Worm (Caenorhabditis elegans) whole organism, early embryonic: ENCODE measurements around the gene R11G1.7.

Source experiments
- B0310.2 ChIP-seq: sonication (generic microtip); optimal IDR thresholded peaks from 2 replicates; lab custom pipeline; 2016; ENCODE audit warnings: mild to moderate bottlenecking, missing genetic modification characterization, missing compliant biosample characterization
- F13C5.2 ChIP-seq: sonication (generic microtip); optimal IDR thresholded peaks from 2 replicates; lab custom pipeline; 2017; ENCODE audit warnings: mild to moderate bottlenecking, missing genetic modification characterization, inconsistent platforms, missing compliant biosample characterization
- aly-1 ChIP-seq: sonication (generic microtip); optimal IDR thresholded peaks from 2 replicates; lab custom pipeline; 2016; ENCODE audit warnings: missing genetic modification characterization, missing compliant biosample characterization
- ama-1 ChIP-seq: fragments of 150-350 bp; optimal IDR thresholded peaks from 2 replicates; lab custom pipeline; 2014
- ceh-13 ChIP-seq: fragments of 200-800 bp; sonication (Bioruptor generic); optimal IDR thresholded peaks from 2 replicates; lab custom pipeline; 2018; ENCODE audit warnings: mild to moderate bottlenecking, missing genetic modification characterization, missing compliant biosample characterization
- ceh-36 ChIP-seq: sonication (generic microtip); optimal IDR thresholded peaks from 2 replicates; lab custom pipeline; 2016; ENCODE audit warnings: missing genetic modification characterization, inconsistent platforms, missing compliant biosample characterization
- ets-7 ChIP-seq: sonication (generic microtip); optimal IDR thresholded peaks from 2 replicates; lab custom pipeline; 2016; ENCODE audit warnings: missing genotype, missing genetic modification characterization, missing compliant biosample characterization
- flt-1 ChIP-seq: fragments of 200-800 bp; sonication (Bioruptor generic); IDR thresholded peaks from 2 replicates; pipeline ENCODE4 v1.3.6; 2022; ENCODE audit warnings: missing genetic modification characterization, missing compliant biosample characterization
- hmbx-1 ChIP-seq: sonication (generic microtip); optimal IDR thresholded peaks from 2 replicates; lab custom pipeline; 2016; ENCODE audit warnings: mild to moderate bottlenecking, missing genetic modification characterization, missing compliant biosample characterization
- hmg-4 ChIP-seq: fragments of 200-800 bp; sonication (Bioruptor generic); optimal IDR thresholded peaks from 2 replicates; lab custom pipeline; 2018; ENCODE audit warnings: mild to moderate bottlenecking, missing genetic modification characterization, missing compliant biosample characterization
- hnd-1 ChIP-seq: sonication (generic microtip); optimal IDR thresholded peaks from 2 replicates; lab custom pipeline; 2016; ENCODE audit warnings: missing genetic modification characterization, missing compliant biosample characterization
- pes-1 ChIP-seq: fragments of 200-800 bp; sonication (Bioruptor generic); IDR thresholded peaks from 2 replicates; pipeline ENCODE4 v1.3.6; 2022; ENCODE audit warnings: missing genetic modification reagents, missing genetic modification characterization, missing compliant biosample characterization
- scrt-1 ChIP-seq: fragments of 200-800 bp; sonication (Bioruptor generic); IDR thresholded peaks from 2 replicates; pipeline ENCODE4 v1.3.6; 2022; ENCODE audit warnings: missing genetic modification characterization, missing compliant biosample characterization
- sea-1 ChIP-seq: fragments of 200-800 bp; sonication (Bioruptor generic); conservative IDR thresholded peaks from 2 replicates; pipeline ENCODE4 v1.3.6; 2022; ENCODE audit warnings: missing genetic modification characterization, missing compliant biosample characterization
- tbx-11 ChIP-seq: fragments of 200-800 bp; sonication (Bioruptor generic); IDR thresholded peaks from 2 replicates; pipeline ENCODE4 v1.3.6; 2022; ENCODE audit warnings: missing genetic modification characterization, missing compliant biosample characterization
- tbx-37 ChIP-seq: fragments of 200-800 bp; sonication (Bioruptor generic); conservative IDR thresholded peaks from 2 replicates; pipeline ENCODE4 v1.3.6; 2022; ENCODE audit warnings: missing genetic modification reagents, missing genetic modification characterization, missing compliant biosample characterization
- tra-4 ChIP-seq: sonication (generic microtip); optimal IDR thresholded peaks from 2 replicates; lab custom pipeline; 2017; ENCODE audit warnings: missing genetic modification characterization, missing compliant biosample characterization

Gene R11G1.7

DNA sequence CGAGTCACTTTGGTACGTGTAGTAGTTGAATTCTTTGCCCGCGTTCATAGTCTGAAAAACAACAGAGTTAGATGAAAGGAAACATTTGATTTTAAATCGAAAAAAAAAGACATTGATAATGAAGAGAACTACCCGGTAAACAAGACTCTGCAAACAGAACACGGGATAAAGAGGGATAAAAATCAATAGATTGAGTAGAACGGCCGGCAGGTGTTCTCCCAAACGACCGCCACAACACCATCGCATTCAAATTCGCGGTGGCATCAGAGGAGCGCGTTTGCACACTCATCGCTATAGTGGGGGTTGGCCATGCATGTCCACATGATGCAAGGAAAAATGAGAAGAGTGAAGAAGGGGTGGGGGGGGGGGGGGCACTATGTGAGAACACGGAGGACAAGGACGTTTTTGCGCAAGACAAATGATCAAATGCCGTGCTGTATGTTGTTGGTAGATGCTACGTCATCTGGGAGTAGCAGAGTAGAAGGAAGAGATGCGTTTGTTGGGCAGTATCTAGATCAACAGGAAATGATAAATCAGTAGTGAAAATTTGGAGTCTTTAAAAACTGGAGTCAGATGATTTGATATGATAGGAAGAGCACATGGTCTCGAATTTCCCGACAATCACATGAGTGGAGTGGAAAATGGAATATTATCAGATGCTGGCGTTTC is 22.6 kb downstream of the R11G1.7 start, which contains the start of gene tag-52:
tag-52 (minus strand) TSS at position 51 of the 669 bp plus-strand sequence.
- TF ChIP-seq ceh-36 (tag; lab: Kevin White, UChicago) (peak; percentile 34), hmg-4 (GFP tag; lab: Kevin White, UChicago) (peak; percentile 88), ets-7 (tag; lab: Kevin White, UChicago) (no peak), hnd-1 (tag; lab: Kevin White, UChicago) (no peak), F13C5.2 (peak; percentile 65), scrt-1 (no peak), aly-1 (no peak)

DNA sequence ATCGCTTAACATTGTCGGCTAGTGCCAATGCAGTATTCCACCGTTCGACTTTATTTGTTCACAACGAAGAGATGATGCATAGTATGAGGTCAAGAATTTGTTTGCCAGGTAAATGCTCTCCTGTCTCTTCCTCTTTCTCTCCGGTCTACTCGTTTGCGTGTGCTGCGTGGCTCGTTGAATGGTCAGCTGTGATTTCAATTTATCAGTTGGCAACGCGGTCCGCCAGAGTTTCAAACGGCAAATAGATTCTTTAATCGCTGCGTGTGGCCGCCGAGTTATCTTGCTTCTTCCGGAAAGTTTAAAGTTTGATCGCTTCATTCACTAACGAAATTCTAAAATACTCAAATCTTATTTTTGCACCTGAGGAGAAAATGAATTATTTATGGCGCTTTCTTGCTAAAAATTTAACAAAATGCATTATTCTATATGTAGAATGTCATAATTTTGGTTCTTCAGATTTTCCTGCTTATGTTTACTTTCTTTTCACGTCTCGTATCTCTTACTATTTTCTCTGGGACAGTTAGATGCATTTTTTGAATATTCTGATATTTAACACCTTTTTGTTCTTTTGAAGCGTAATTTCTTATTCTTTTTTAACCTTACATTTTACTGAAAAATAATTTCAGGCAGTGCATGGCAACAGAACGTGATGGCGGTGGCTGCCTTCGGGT is 24.6 kb downstream of the R11G1.7 start, which contains the start of gene tsp-17:
tsp-17 (plus strand) TSS at position 621 of the 671 bp plus-strand sequence.
- TF ChIP-seq aly-1, result no peak
- TF ChIP-seq hmg-4 (GFP tag; lab: Kevin White, UChicago), result no peak
- no peak for TF ChIP-seq tbx-37 (GFP tag; lab: Robert Waterston, UW)
- no peak for TF ChIP-seq ceh-36 (tag; lab: Kevin White, UChicago)
- no peak for TF ChIP-seq tra-4 (tag; lab: Kevin White, UChicago)
- TF ChIP-seq B0310.2, result no peak
- no peak for TF ChIP-seq sea-1 (GFP tag; lab: Robert Waterston, UW)
- TF ChIP-seq ets-7 (tag; lab: Kevin White, UChicago), result no peak

DNA sequence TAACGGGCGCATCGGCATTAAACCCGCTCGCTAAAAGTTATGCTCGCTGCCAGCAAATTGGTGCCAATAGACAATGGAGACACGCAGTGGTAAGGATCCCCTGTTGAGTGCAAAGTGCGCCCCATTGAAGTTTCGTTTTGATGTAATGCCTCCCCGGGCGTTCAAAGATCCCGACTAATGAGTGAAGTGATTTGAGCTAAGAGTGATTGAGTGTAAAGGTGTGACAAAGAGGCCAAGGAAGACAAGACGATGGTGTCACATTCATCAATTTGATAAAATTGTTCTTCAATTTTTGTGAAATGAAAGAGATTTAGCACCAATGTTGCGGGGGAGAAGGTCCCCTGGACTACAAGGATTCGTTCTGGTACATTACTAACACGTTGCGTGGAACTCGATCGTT is 27.0 kb downstream of the R11G1.7 start:
- TF ChIP-seq hmg-4 (GFP tag; lab: Kevin White, UChicago) (peak; percentile 25), F13C5.2 (no peak)

ce11 chrX:3686420-3686819 is 30.3 kb downstream of the R11G1.7 start:
- TF ChIP-seq pes-1 (GFP tag; lab: Robert Waterston, UW) (no peak), B0310.2 (no peak), scrt-1 (no peak), flt-1 (GFP tag; lab: Robert Waterston, UW) (no peak), tbx-37 (GFP tag; lab: Robert Waterston, UW) (no peak), aly-1 (no peak), sea-1 (GFP tag; lab: Robert Waterston, UW) (no peak), tbx-11 (GFP tag; lab: Robert Waterston, UW) (no peak), hmbx-1 (tag; lab: Kevin White, UChicago) (no peak), ets-7 (tag; lab: Kevin White, UChicago) (no peak), F13C5.2 (no peak), hmg-4 (GFP tag; lab: Kevin White, UChicago) (no peak), ceh-13 (GFP tag; lab: Kevin White, UChicago) (no peak), ama-1 (lab: Kevin White, UChicago) (no peak), hnd-1 (tag; lab: Kevin White, UChicago) (no peak), ceh-36 (tag; lab: Kevin White, UChicago) (no peak), tra-4 (tag; lab: Kevin White, UChicago) (no peak)

DNA sequence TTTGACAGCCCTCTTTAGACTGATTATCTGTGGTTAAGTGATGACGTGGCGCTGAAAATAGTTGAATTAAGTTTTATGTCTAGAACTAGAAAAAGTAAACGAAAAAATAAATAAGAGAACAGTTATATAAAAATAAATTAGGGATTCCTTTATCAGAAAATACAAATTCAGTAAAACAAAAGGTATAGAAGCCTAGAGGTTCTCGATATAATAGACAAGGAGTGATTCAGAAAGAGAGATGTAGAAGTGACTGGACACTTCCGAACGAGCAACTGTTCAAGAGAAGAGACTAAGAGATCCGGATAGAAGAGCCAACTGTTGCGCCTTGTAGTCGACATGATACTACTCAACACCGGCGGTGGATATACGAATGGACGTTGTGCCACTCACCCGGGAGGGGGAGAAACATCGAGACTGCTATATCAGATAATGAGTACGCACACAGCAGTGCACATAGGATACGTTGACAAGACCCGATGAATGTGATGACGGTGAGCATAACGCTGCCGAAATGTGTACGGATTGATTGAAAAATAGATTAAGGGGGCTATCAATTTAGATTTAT is 33.2 kb downstream of the R11G1.7 start, which contains the start of gene tag-278:
tag-278 (minus strand) TSS at position 51 of the 565 bp plus-strand sequence.
- no peak for TF ChIP-seq tra-4 (tag; lab: Kevin White, UChicago)
- TF ChIP-seq tbx-37 (GFP tag; lab: Robert Waterston, UW), result no peak
- no peak for TF ChIP-seq aly-1
- no peak for TF ChIP-seq ets-7 (tag; lab: Kevin White, UChicago)
- no peak for TF ChIP-seq hmg-4 (GFP tag; lab: Kevin White, UChicago)
- no peak for TF ChIP-seq hnd-1 (tag; lab: Kevin White, UChicago)
- no peak for TF ChIP-seq F13C5.2
- TF ChIP-seq tbx-11 (GFP tag; lab: Robert Waterston, UW), result no peak
- TF ChIP-seq hmbx-1 (tag; lab: Kevin White, UChicago), result no peak
- no peak for TF ChIP-seq ceh-13 (GFP tag; lab: Kevin White, UChicago)

ce11 chrX:3689802-3690201 is 33.7 kb downstream of the R11G1.7 start:
- TF ChIP-seq ceh-13 (GFP tag; lab: Kevin White, UChicago) (no peak), B0310.2 (no peak), ceh-36 (tag; lab: Kevin White, UChicago) (no peak), hnd-1 (tag; lab: Kevin White, UChicago) (no peak), pes-1 (GFP tag; lab: Robert Waterston, UW) (no peak), sea-1 (GFP tag; lab: Robert Waterston, UW) (no peak)

DNA sequence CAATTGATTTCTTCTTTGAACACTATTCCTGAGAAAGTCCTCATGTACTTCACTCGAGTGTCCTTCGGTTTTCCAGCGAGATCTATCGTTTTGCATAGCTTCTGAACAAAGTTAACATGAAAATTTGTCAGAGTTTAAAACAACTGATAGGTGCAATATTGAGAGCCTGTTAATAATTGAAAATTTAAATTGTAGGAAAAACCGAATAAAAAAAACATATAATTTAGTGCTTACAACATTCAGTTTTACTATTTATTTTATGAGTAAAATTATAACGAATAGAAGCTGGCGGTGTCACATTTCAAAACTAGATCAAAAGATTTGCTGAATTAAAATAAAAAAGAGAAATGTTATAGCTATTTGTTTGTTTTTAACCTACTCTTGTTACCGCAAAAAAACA is 37.1 kb downstream of the R11G1.7 start, which contains the start of gene C02F12.8:
C02F12.8 (minus strand) TSS at position 101 of the 400 bp plus-strand sequence.
- TF ChIP-seq aly-1, result no peak
- TF ChIP-seq F13C5.2, result no peak
- TF ChIP-seq sea-1 (GFP tag; lab: Robert Waterston, UW), result no peak
- TF ChIP-seq ama-1 (lab: Kevin White, UChicago), result no peak
- no peak for TF ChIP-seq hmg-4 (GFP tag; lab: Kevin White, UChicago)
- TF ChIP-seq ceh-36 (tag; lab: Kevin White, UChicago), result no peak
- no peak for TF ChIP-seq pes-1 (GFP tag; lab: Robert Waterston, UW)
- TF ChIP-seq hmbx-1 (tag; lab: Kevin White, UChicago), result no peak
- no peak for TF ChIP-seq hnd-1 (tag; lab: Kevin White, UChicago)
- no peak for TF ChIP-seq B0310.2
- TF ChIP-seq flt-1 (GFP tag; lab: Robert Waterston, UW), result no peak
- TF ChIP-seq tbx-37 (GFP tag; lab: Robert Waterston, UW), result no peak
